Worm (Caenorhabditis elegans): ENCODE measurements around the gene ZK643.6.

ce11 chrIII:9010047-9010446 is 49.5 kb upstream of the ZK643.6 start, which contains the start of gene F59B2.8:
- TF ChIP-seq skn-1 (tag; optimal IDR thresholded peaks at IDR 0.05) (no peak), snpc-4 (tag; optimal IDR thresholded peaks at IDR 0.05) (no peak), lin-39 (tag; optimal IDR thresholded peaks at IDR 0.05) (no peak), nhr-77 (tag; optimal IDR thresholded peaks at IDR 0.05) (no peak), zag-1 (tag; optimal IDR thresholded peaks at IDR 0.05) (no peak), elt-1 (tag; optimal IDR thresholded peaks at IDR 0.05) (no peak), pqm-1 (tag; optimal IDR thresholded peaks at IDR 0.05) (no peak), ztf-11 (tag; optimal IDR thresholded peaks at IDR 0.05) (no peak), elt-2 (tag; optimal IDR thresholded peaks at IDR 0.05) (no peak), ama-1 (optimal IDR thresholded peaks at IDR 0.05) (no peak), pha-4 (tag; optimal IDR thresholded peaks at IDR 0.05) (no peak), aly-2 (tag; optimal IDR thresholded peaks at IDR 0.05) (no peak), fos-1 (tag; optimal IDR thresholded peaks at IDR 0.05) (no peak), jun-1 (tag; optimal IDR thresholded peaks at IDR 0.05) (no peak)
